Fruit fly (Drosophila melanogaster) whole organism, embryonic: Measurements from ENCODE around the gene CG8112.

Experiments used
- B-H2 ChIP-seq: fragments of 200-800 bp; sonication (Bioruptor generic); optimal IDR thresholded peaks from 2 replicates; lab custom pipeline; 2018; ENCODE audit warnings: missing biosample characterization, mild to moderate bottlenecking, missing genetic modification characterization
- Bdp1 ChIP-seq: fragments of 200-800 bp; sonication (Bioruptor generic); optimal IDR thresholded peaks from 3 replicates; lab custom pipeline; 2016; ENCODE audit warnings: missing biosample characterization, missing genetic modification characterization
- CG10267 ChIP-seq: fragments of 200-800 bp; sonication (Bioruptor generic); optimal IDR thresholded peaks from 2 replicates; lab custom pipeline; 2018; ENCODE audit warnings: missing biosample characterization, mild to moderate bottlenecking, missing genetic modification characterization, moderate library complexity
- CG10565 ChIP-seq: fragments of 200-800 bp; sonication (Bioruptor generic); optimal IDR thresholded peaks from 3 replicates; lab custom pipeline; 2016; ENCODE audit warnings: missing biosample characterization, mild to moderate bottlenecking, missing genetic modification characterization
- CG11504 ChIP-seq: fragments of 200-800 bp; sonication (Bioruptor generic); optimal IDR thresholded peaks from 3 replicates; lab custom pipeline; 2019; ENCODE audit warnings: missing biosample characterization, mild to moderate bottlenecking, missing genetic modification characterization, moderate library complexity
- CG12071 ChIP-seq: fragments of 200-800 bp; sonication (Bioruptor generic); optimal IDR thresholded peaks from 3 replicates; lab custom pipeline; 2018; ENCODE audit warnings: missing biosample characterization, mild to moderate bottlenecking, missing genetic modification characterization
- CG15479 ChIP-seq: fragments of 200-800 bp; sonication (Bioruptor generic); optimal IDR thresholded peaks from 3 replicates; lab custom pipeline; 2019; ENCODE audit warnings: missing biosample characterization, mild to moderate bottlenecking, missing genetic modification characterization, moderate library complexity
- CG18011 ChIP-seq: fragments of 200-800 bp; sonication (Bioruptor generic); optimal IDR thresholded peaks from 2 replicates; lab custom pipeline; 2017; ENCODE audit warnings: missing biosample characterization, missing genetic modification characterization, mild to moderate bottlenecking, moderate library complexity, missing genotype
- CG18619 ChIP-seq: fragments of 200-800 bp; sonication (Bioruptor generic); optimal IDR thresholded peaks from 3 replicates; lab custom pipeline; 2017; ENCODE audit warnings: missing biosample characterization, mild to moderate bottlenecking, missing genetic modification characterization
- CG2120 ChIP-seq: fragments of 200-800 bp; sonication (Bioruptor generic); optimal IDR thresholded peaks from 3 replicates; lab custom pipeline; 2016; ENCODE audit warnings: missing biosample characterization, missing genetic modification characterization
- CG32767 ChIP-seq: fragments of 200-800 bp; sonication (Bioruptor generic); IDR thresholded peaks from 2 replicates; pipeline ENCODE4 v1.3.6; 2022; ENCODE audit warnings: missing biosample characterization, missing genetic modification characterization
- CG3726 ChIP-seq: fragments of 200-800 bp; sonication (Bioruptor generic); IDR thresholded peaks from 3 replicates; pipeline ENCODE4, ENCODE4 v1.3.6; 2022; ENCODE audit warnings: missing biosample characterization, missing genetic modification characterization
- CG4404 ChIP-seq: fragments of 200-800 bp; sonication (Bioruptor generic); IDR thresholded peaks from 2 replicates; pipeline ENCODE4 v1.3.6; 2022; ENCODE audit warnings: missing biosample characterization, missing genetic modification characterization
- CG4424 ChIP-seq: fragments of 200-800 bp; sonication (Bioruptor generic); optimal IDR thresholded peaks from 3 replicates; lab custom pipeline; 2016; ENCODE audit warnings: missing biosample characterization, missing genetic modification characterization
- CG4854 ChIP-seq: fragments of 200-800 bp; sonication (Bioruptor generic); optimal IDR thresholded peaks from 2 replicates; lab custom pipeline; 2016; ENCODE audit warnings: missing biosample characterization, missing genetic modification characterization, inconsistent platforms
- CG5953 ChIP-seq: fragments of 200-800 bp; sonication (Bioruptor generic); IDR thresholded peaks from 2 replicates; pipeline ENCODE4 v1.3.6; 2022; ENCODE audit warnings: missing biosample characterization, missing genetic modification characterization
- CG6689 ChIP-seq: fragments of 200-800 bp; sonication (Bioruptor generic); IDR thresholded peaks from 2 replicates; pipeline ENCODE4 v1.3.6; 2022; ENCODE audit warnings: missing biosample characterization, missing genetic modification characterization
- CG6813 ChIP-seq: fragments of 200-800 bp; sonication (Bioruptor generic); optimal IDR thresholded peaks from 2 replicates; lab custom pipeline; 2017; ENCODE audit warnings: missing biosample characterization, missing genetic modification characterization, mild to moderate bottlenecking, moderate library complexity, missing genetic modification reagents
- CG7556 ChIP-seq: fragments of 200-800 bp; sonication (Bioruptor generic); optimal IDR thresholded peaks from 2 replicates; lab custom pipeline; 2017; ENCODE audit warnings: missing biosample characterization, mild to moderate bottlenecking, missing genetic modification characterization
- CG8290 ChIP-seq, 3 experiments: fragments of 200-800 bp; sonication (Bioruptor generic); optimal IDR thresholded peaks; 2 replicates each; lab custom pipeline; 2016 to 2019; ENCODE audit warnings: missing biosample characterization in 3 of 3, missing genetic modification characterization in 3 of 3, mild to moderate bottlenecking in 2 of 3, moderate library complexity in 1 of 3
- D19A ChIP-seq: fragments of 200-800 bp; optimal IDR thresholded peaks from 3 replicates; lab custom pipeline; 2019; ENCODE audit warnings: missing biosample characterization, mild to moderate bottlenecking, missing genetic modification characterization, moderate library complexity
- Dad ChIP-seq: fragments of 200-800 bp; sonication (Bioruptor generic); optimal IDR thresholded peaks from 3 replicates; lab custom pipeline; 2016; ENCODE audit warnings: missing biosample characterization, missing genetic modification characterization
- Dip2 ChIP-seq: fragments of 200-800 bp; sonication (Bioruptor generic); IDR thresholded peaks from 2 replicates; pipeline ENCODE4 v1.3.6; 2022; ENCODE audit warnings: missing biosample characterization, missing genetic modification characterization
- Doc2 ChIP-seq: fragments of 200-800 bp; sonication (Bioruptor generic); IDR thresholded peaks from 2 replicates; pipeline ENCODE4 v1.3.6; 2022; ENCODE audit warnings: missing biosample characterization, missing genetic modification characterization
- Eip74EF ChIP-seq, 2 experiments: fragments of 200-800 bp in 1 of 2; fragments of >200 bp in 1 of 2; sonication (Bioruptor generic) in 1 of 2; optimal IDR thresholded peaks; 2 replicates each; lab custom pipeline; 2017 to 2019; ENCODE audit warnings: missing biosample characterization in 2 of 2, missing genetic modification characterization in 2 of 2, mild to moderate bottlenecking in 1 of 2, moderate library complexity in 1 of 2
- Gug ChIP-seq: fragments of 200-800 bp; sonication (Bioruptor generic); IDR thresholded peaks from 4 replicates; pipeline ENCODE4 v1.3.6; 2022; ENCODE audit warnings: missing biosample characterization, missing genetic modification characterization
- H2.0 ChIP-seq: fragments of 200-800 bp; sonication (Bioruptor generic); IDR thresholded peaks from 2 replicates; pipeline ENCODE4 v1.3.6; 2022; ENCODE audit warnings: missing biosample characterization, missing genetic modification characterization
- Hr39 ChIP-seq: fragments of >200 bp; optimal IDR thresholded peaks from 2 replicates; lab custom pipeline; 2017
- NFAT ChIP-seq: fragments of 200-800 bp; sonication (Bioruptor generic); IDR thresholded peaks from 2 replicates; pipeline ENCODE4 v1.3.6; 2022; ENCODE audit warnings: missing biosample characterization, missing genetic modification characterization
- PHDP ChIP-seq: fragments of 200-800 bp; sonication (Bioruptor generic); optimal IDR thresholded peaks from 3 replicates; lab custom pipeline; 2018; ENCODE audit warnings: missing biosample characterization, mild to moderate bottlenecking, missing genetic modification characterization, moderate library complexity
- Pdp1 ChIP-seq, 2 experiments: fragments of 200-800 bp; sonication (Bioruptor generic); optimal IDR thresholded peaks; 3 replicates each; lab custom pipeline; 2016; ENCODE audit warnings: missing biosample characterization in 2 of 2, missing genetic modification characterization in 2 of 2, mild to moderate bottlenecking in 1 of 2, moderate library complexity in 1 of 2
- Xbp1 ChIP-seq: fragments of 200-800 bp; sonication (Bioruptor generic); optimal IDR thresholded peaks from 3 replicates; lab custom pipeline; 2016; ENCODE audit warnings: missing biosample characterization, mild to moderate bottlenecking, missing genetic modification characterization
- ac ChIP-seq: fragments of 200-800 bp; sonication (Bioruptor generic); optimal IDR thresholded peaks from 3 replicates; lab custom pipeline; 2017; ENCODE audit warnings: missing biosample characterization, mild to moderate bottlenecking, missing genetic modification characterization
- bbx ChIP-seq: fragments of 200-800 bp; sonication (Bioruptor generic); IDR thresholded peaks from 2 replicates; pipeline ENCODE4 v1.3.6; 2022; ENCODE audit warnings: missing biosample characterization, missing genetic modification characterization; ENCODE audit not compliant: partially characterized antibody
- croc ChIP-seq: fragments of 200-800 bp; sonication (Bioruptor generic); conservative IDR thresholded peaks from 3 replicates; pipeline ENCODE4 v1.3.6; 2022; ENCODE audit warnings: missing biosample characterization, missing genetic modification characterization
- dimm ChIP-seq: fragments of 200-800 bp; sonication (Bioruptor generic); IDR thresholded peaks from 2 replicates; pipeline ENCODE4 v1.3.6; 2022; ENCODE audit warnings: missing biosample characterization, missing genetic modification characterization
- en ChIP-seq: fragments of 200-800 bp; sonication (Bioruptor generic); optimal IDR thresholded peaks from 2 replicates; lab custom pipeline; 2016; ENCODE audit warnings: missing biosample characterization, missing genetic modification characterization
- exex ChIP-seq: fragments of 200-800 bp; sonication (Bioruptor generic); optimal IDR thresholded peaks from 4 replicates; lab custom pipeline; 2018; ENCODE audit warnings: missing biosample characterization, mild to moderate bottlenecking, missing genetic modification characterization, moderate library complexity
- hth ChIP-seq: fragments of >200 bp; optimal IDR thresholded peaks from 2 replicates; lab custom pipeline; 2017; ENCODE audit warnings: inconsistent platforms
- jing ChIP-seq: fragments of 200-800 bp; sonication (Bioruptor generic); optimal IDR thresholded peaks from 2 replicates; lab custom pipeline; 2018; ENCODE audit warnings: missing biosample characterization, mild to moderate bottlenecking, missing genetic modification characterization
- kni ChIP-seq: fragments of 200-800 bp; sonication (Bioruptor generic); optimal IDR thresholded peaks from 3 replicates; lab custom pipeline; 2017; ENCODE audit warnings: mild to moderate bottlenecking, missing biosample characterization, missing genetic modification reagents, missing genetic modification characterization
- lmd ChIP-seq: fragments of 200-800 bp; sonication (Bioruptor generic); IDR thresholded peaks from 2 replicates; pipeline ENCODE4 v1.3.6; 2022; ENCODE audit warnings: missing biosample characterization, missing genetic modification characterization
- org-1 ChIP-seq: fragments of 200-800 bp; sonication (Bioruptor generic); optimal IDR thresholded peaks from 2 replicates; lab custom pipeline; 2017; ENCODE audit warnings: missing biosample characterization, missing genetic modification characterization
- pan ChIP-seq, 4 experiments: fragments of >200 bp in 3 of 4; fragments of 200-800 bp in 1 of 4; sonication (Bioruptor generic) in 1 of 4; optimal IDR thresholded peaks in 3 of 4; IDR thresholded peaks in 1 of 4; 2 replicates each; pipeline versions ENCODE4 v1.3.6 to Lab custom; 2017 to 2022; ENCODE audit warnings: missing biosample characterization in 2 of 4, missing genetic modification characterization in 2 of 4, mixed read lengths in 1 of 4
- peb ChIP-seq: fragments of 200-800 bp; sonication (Bioruptor generic); IDR thresholded peaks from 2 replicates; pipeline ENCODE4 v1.3.6; 2022; ENCODE audit warnings: missing biosample characterization, missing genetic modification characterization
- phol ChIP-seq: fragments of 200-800 bp; sonication (Bioruptor generic); optimal IDR thresholded peaks from 3 replicates; lab custom pipeline; 2018; ENCODE audit warnings: missing biosample characterization, mild to moderate bottlenecking, missing genetic modification characterization, moderate library complexity
- prd ChIP-seq, 3 experiments: fragments of >200 bp in 2 of 3; fragments of 200-800 bp in 1 of 3; sonication (Bioruptor generic) in 1 of 3; optimal IDR thresholded peaks in 2 of 3; IDR thresholded peaks in 1 of 3; 2 replicates in 2 of 3; 3 replicates in 1 of 3; pipeline versions ENCODE4 v1.3.6 to Lab custom; 2017 to 2022; ENCODE audit warnings: missing biosample characterization in 1 of 3, missing genetic modification characterization in 1 of 3
- sim ChIP-seq: fragments of 200-800 bp; sonication (Bioruptor generic); IDR thresholded peaks from 2 replicates; pipeline ENCODE4 v1.3.6; 2022; ENCODE audit warnings: missing biosample characterization, missing genetic modification characterization
- slp2 ChIP-seq: fragments of 200-800 bp; sonication (Bioruptor generic); optimal IDR thresholded peaks from 2 replicates; lab custom pipeline; 2016; ENCODE audit warnings: missing biosample characterization, missing genetic modification characterization
- yki ChIP-seq: fragments of >200 bp; optimal IDR thresholded peaks from 3 replicates; lab custom pipeline; 2018

The CG8112 gene

DNA sequence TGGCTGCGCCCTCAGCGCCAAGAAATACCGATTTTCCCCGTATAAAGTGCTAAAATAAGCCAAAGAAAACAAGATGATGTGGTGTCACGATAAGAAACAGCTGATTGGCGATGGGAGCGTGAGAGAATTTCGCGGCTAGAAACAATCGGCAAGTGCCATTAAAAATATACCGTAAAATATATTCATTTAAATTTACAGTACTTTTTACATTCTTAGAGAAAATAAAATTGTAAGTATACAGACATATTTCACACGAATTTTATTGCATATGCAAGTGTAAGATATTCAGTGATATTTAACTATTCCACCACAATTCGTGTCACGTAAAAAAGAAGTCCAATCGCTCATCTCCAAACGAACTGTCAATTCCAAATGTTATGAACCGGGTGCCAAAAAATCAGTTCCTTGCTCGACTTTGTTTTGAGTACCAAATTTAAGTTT lies 36.2 kb upstream of the CG8112 start, which contains the start of the genes Unc50, CG11755 and CG8043 (continued):
- TF ChIP-seq croc: peak; percentile 50; the same call in 2 of the 3 replicates
- peak; percentile 81; the same call in 2 of the 4 replicates for TF ChIP-seq Gug (GFP tag; lab: Robert Waterston, UW)
- TF ChIP-seq Pdp1 (GFP tag; optimal IDR thresholded peaks at IDR 0.05; lab: Kevin White, UChicago): peak; percentile 78 to 86
- no peak for TF ChIP-seq prd (optimal IDR thresholded peaks at IDR 0.05; lab: Kevin White, UChicago)
- peak; percentile 79 for TF ChIP-seq prd (GFP tag; IDR thresholded peaks at IDR 0.05; lab: Robert Waterston, UW)
- TF ChIP-seq NFAT (GFP tag; lab: Robert Waterston, UW): peak; percentile 66
- TF ChIP-seq CG4404 (GFP tag; lab: Robert Waterston, UW): peak; percentile 78
- TF ChIP-seq jing (GFP tag; lab: Kevin White, UChicago): no peak
- peak; percentile 78 for TF ChIP-seq CG4424 (GFP tag; lab: Kevin White, UChicago)
- peak; percentile 77 for TF ChIP-seq CG10267 (tag; lab: Kevin White, UChicago)
- no peak for TF ChIP-seq Dip2
- peak; percentile 8 for TF ChIP-seq en (GFP tag; lab: Kevin White, UChicago)
- peak; percentile 92 for TF ChIP-seq bbx (GFP tag; lab: Robert Waterston, UW)
- peak; percentile 41 for TF ChIP-seq Dad (GFP tag; lab: Kevin White, UChicago)
- no peak for TF ChIP-seq hth
- peak; percentile 74 for TF ChIP-seq CG6689
- peak; percentile 64 for TF ChIP-seq CG8290 (GFP tag; optimal IDR thresholded peaks at IDR 0.05; lab: Kevin White, UChicago)
- peak in 1 of 2 experiments; percentile 44 for TF ChIP-seq CG8290 (tag; optimal IDR thresholded peaks at IDR 0.05; lab: Kevin White, UChicago)
- peak; percentile 56; the same call in 1 of the 2 replicates for TF ChIP-seq H2.0 (GFP tag; lab: Robert Waterston, UW)
- TF ChIP-seq CG12071 (GFP tag; lab: Kevin White, UChicago): no peak
- no peak for TF ChIP-seq PHDP (tag; lab: Kevin White, UChicago)
- TF ChIP-seq B-H2 (GFP tag; lab: Kevin White, UChicago): peak; percentile 80
- peak; percentile 32; the same call in 1 of the 2 replicates for TF ChIP-seq CG32767 (GFP tag; lab: Robert Waterston, UW)
- TF ChIP-seq pan (optimal IDR thresholded peaks at IDR 0.05; lab: Kevin White, UChicago): no peak
- TF ChIP-seq pan (GFP tag; optimal IDR thresholded peaks at IDR 0.05 in 1 of 2, IDR thresholded peaks at IDR 0.05 in 1 of 2): peak in 1 of 2 experiments; percentile 56
- peak; percentile 70 for TF ChIP-seq CG18011 (GFP tag; lab: Kevin White, UChicago)
- no peak for TF ChIP-seq org-1 (GFP tag; lab: Kevin White, UChicago)
- TF ChIP-seq exex (tag; lab: Kevin White, UChicago): no peak
- TF ChIP-seq Doc2 (GFP tag; lab: Robert Waterston, UW): no peak
- no peak for TF ChIP-seq CG15479
- no peak for TF ChIP-seq sim (GFP tag; lab: Robert Waterston, UW)
- TF ChIP-seq CG10565 (GFP tag; lab: Kevin White, UChicago): no peak
- peak; percentile 78 for TF ChIP-seq CG18619 (GFP tag; lab: Kevin White, UChicago)
- TF ChIP-seq CG5953 (GFP tag; lab: Robert Waterston, UW): no peak
- no peak for TF ChIP-seq dimm (GFP tag; lab: Robert Waterston, UW)
- no peak for TF ChIP-seq yki (lab: Kevin White, UChicago)
- no peak; the same call in 2 of the 3 replicates for TF ChIP-seq CG3726 (GFP tag; lab: Robert Waterston, UW)
- TF ChIP-seq CG7556: peak; percentile 74
- TF ChIP-seq kni (GFP tag; lab: Kevin White, UChicago): peak; percentile 52
- peak; percentile 70 for TF ChIP-seq CG4854 (GFP tag; lab: Kevin White, UChicago)
- TF ChIP-seq lmd (GFP tag; lab: Robert Waterston, UW): peak; percentile 82
- no peak for TF ChIP-seq CG6813 (GFP tag; lab: Kevin White, UChicago)
- TF ChIP-seq Hr39: no peak
- TF ChIP-seq phol: peak; percentile 88
- TF ChIP-seq CG11504 (tag; lab: Kevin White, UChicago): peak; percentile 80
- TF ChIP-seq Bdp1 (GFP tag; lab: Kevin White, UChicago): peak; percentile 30
- peak; percentile 14 for TF ChIP-seq ac (GFP tag; lab: Kevin White, UChicago)
- peak; percentile 89 for TF ChIP-seq CG2120 (GFP tag; lab: Kevin White, UChicago)
- TF ChIP-seq slp2: peak; percentile 43
- TF ChIP-seq D19A (tag; lab: Kevin White, UChicago): peak; percentile 69
- peak; percentile 91 for TF ChIP-seq Xbp1 (GFP tag; lab: Kevin White, UChicago)
- peak; percentile 50 for TF ChIP-seq peb (GFP tag; lab: Robert Waterston, UW)
- TF ChIP-seq Eip74EF (GFP tag; optimal IDR thresholded peaks at IDR 0.05; lab: Kevin White, UChicago): no peak
